Worm (Caenorhabditis elegans): ENCODE data around the gene moc-3.
"Not testable (repeated sequence)": the region's sequence is repeated elsewhere in the genome, so short reads cannot be mapped to it uniquely, and the experiment has no call there.

- not testable (repeated sequence) for TF ChIP-seq zip-4 (GFP tag; optimal IDR thresholded peaks at IDR 0.05); ztf-11 (tag; optimal IDR thresholded peaks at IDR 0.05); aha-1 (tag; optimal IDR thresholded peaks at IDR 0.05); ama-1 (optimal IDR thresholded peaks at IDR 0.05); lsy-2 (tag; optimal IDR thresholded peaks at IDR 0.05); pqm-1 (tag; optimal IDR thresholded peaks at IDR 0.05); pag-3 (tag; optimal IDR thresholded peaks at IDR 0.05; ENCODE audit: borderline replicate concordance, insufficient read depth); lin-15B (tag; optimal IDR thresholded peaks at IDR 0.05); snpc-4 (tag; optimal IDR thresholded peaks at IDR 0.05); fkh-10 (GFP tag; optimal IDR thresholded peaks at IDR 0.05)
Measured at ce11 chrIV:8122349-8122748, 8.0 kb upstream of the moc-3 start, which contains the start of gene erp-44.3.

All from whole organism, L1 larva.